Fruit fly (Drosophila melanogaster): Measurements from ENCODE around the gene CG33172.
A peak's percentile ranks its signal among the peaks of the same experiment; 100 is the strongest.

Gene CG33172

DNA sequence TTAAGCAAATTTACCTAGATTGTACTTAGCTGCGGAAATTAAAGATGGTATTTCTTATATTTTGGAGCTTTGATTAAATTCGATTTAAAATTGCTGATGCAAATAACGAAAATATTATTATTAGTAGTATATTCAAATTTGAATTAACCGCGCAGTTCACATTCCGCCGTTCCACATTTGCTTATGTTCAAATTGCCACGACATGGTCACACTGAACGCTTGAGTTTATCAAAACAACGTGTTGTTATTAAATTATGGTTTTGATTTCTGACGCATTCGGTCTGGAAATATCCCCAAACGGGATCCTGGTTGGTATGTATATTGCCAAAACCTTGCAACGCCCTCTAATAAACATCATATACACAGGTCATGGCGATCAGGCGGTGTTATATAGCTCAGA, at the start of gene CG33172:
TSS of gene CG33172 (plus strand) at position 208 of the 400 bp plus-strand sequence.
- TF ChIP-seq CG8478 (optimal IDR thresholded peaks at IDR 0.05) (no peak), CTCF (optimal IDR thresholded peaks at IDR 0.05) (no peak)

DNA sequence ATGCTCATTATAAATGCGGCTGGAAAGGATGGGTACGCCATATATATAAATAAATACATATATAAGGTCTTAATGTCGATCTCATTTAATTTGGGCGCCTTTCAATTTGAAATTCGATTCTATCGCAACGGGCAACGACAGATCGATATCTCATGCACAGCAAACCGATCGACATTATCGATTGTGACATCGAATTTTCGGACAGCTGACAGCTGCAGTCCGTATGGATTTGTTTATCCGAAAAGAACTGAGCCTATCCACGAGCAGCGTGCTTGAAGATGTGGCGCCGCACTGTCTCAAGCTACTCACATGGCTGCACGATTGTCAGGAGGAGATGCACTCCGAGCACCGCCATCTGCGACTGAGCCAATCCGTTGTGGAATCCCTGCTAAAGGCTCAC, 37.5 kb upstream of the CG33172 start, which contains the start of gene CG8191:
TSS of gene CG8191 (plus strand) at position 211 of the 400 bp plus-strand sequence.
- TF ChIP-seq CG8478 (optimal IDR thresholded peaks at IDR 0.05), result no peak
- TF ChIP-seq CTCF (optimal IDR thresholded peaks at IDR 0.05), result no peak

DNA sequence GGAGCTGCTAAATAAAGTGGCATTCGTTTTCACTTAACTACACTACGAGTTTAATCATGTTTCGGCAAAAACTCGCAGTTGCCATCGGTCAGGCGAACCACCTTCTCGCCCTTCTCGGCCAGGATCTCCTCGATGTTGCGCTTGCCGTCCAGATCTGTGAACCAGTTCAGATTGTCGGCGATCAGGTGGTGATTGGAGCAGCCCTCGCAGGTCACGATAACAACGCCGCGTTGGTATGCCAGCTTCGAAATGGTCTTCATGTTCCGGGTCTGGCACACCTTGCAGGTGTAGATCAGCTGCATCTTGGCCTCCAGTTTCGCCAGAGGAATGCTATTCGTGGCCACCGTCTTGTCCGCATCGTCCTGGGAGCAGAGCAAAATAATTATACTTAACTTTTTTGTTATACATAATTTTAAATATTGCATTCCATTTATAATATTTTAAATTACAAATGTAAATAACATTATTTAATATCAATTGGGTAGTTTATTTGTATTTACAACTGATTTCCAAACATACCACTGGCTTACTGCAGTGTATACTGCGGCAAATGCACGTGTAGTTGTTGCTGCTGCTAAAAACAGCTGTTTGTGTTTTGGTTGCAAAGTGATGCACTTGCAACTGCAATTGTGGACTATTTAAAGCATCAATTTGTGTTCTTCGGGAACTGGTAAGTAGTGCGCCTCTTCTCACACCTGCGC, 36.1 kb upstream of the CG33172 start:
- TF ChIP-seq CG8478 (optimal IDR thresholded peaks at IDR 0.05), result no peak
- TF ChIP-seq CTCF (optimal IDR thresholded peaks at IDR 0.05), result no peak

DNA sequence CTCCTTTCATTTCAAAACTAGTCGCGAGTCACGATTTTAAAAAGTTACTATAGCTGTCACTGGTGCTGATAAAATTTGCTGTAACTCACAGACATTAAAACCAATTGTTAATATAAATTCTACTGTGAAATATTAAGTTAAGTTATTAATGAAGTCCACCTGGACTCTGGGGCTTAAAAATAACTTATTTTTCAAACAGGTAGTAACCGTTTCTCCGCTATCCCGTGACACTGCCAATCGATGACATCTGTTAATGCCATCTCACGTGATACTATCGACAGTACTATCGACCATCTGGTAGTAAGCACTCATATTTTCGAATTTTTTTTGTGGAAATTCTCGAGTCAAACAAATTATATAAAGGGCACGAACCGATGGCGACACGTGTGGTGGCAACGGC, 35.5 kb upstream of the CG33172 start, which contains the start of the genes CG12379 and MagR:
TSS of gene CG12379 (minus strand) at position 2 of the 400 bp plus-strand sequence.
TSS of gene MagR (plus strand) at position 276 of the 400 bp plus-strand sequence.
- TF ChIP-seq CG8478 (optimal IDR thresholded peaks at IDR 0.05) (no peak), CTCF (optimal IDR thresholded peaks at IDR 0.05) (no peak)

DNA sequence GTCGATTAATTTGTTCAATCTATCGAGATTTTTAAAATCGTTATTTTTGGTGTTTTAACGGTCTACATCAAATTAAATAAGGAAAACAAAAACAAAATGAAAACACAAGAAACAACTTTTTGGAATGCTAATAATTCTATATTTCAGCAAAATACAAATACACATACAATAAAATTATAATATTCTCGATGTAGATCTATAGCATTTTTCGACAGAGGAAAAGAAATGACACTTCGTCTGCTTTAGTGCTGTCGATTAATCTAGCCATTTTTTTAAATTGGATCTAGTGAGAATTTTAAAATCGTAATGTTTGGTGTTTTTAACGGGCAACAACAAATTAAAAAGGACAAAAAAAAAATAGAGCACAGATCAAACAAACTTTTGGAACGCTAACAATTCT, 32.4 kb upstream of the CG33172 start, which contains the start of gene Arp6:
TSS of gene Arp6 (minus strand) at position 11 of the 400 bp plus-strand sequence.
- TF ChIP-seq CG8478 (optimal IDR thresholded peaks at IDR 0.05) (no peak), CTCF (optimal IDR thresholded peaks at IDR 0.05) (no peak)

DNA sequence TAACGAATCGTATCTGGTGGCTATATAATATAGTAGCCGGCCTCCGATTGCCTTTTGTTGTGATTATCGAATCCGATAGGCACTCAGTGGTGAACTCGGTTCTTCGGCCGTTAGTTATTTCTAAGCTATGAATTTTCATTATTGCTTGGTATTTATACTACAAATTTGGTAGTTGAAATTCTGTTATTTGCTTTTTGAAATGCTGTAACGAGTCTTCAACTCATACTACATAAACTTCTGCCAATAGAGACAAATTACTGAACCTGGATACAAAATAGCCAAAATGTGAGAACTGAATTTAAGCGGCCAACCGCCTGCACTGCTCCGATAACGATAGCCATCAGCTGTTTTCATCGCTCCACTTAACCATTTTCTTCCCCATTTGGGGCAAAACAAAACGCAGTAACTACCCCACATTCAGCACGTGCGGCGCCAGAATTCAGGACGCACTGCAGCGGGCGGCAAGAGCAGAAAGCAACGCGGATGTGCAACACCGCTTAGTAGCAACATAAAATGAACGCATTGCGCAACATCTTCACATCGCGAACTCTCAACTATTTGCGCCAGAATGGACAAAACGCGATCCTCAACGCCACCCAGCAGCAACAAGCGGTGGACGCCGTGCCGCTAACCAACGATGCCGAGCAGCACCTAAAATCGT, 30.4 kb upstream of the CG33172 start, which contains the start of the genes CG11679 and CG8206:
TSS of gene CG11679 (minus strand) at position 65 of the 661 bp plus-strand sequence.
TSS of gene CG8206 (plus strand) at position 341 of the 661 bp plus-strand sequence.
- TF ChIP-seq CTCF (optimal IDR thresholded peaks at IDR 0.05) (no peak), CG8478 (optimal IDR thresholded peaks at IDR 0.05) (no peak)

DNA sequence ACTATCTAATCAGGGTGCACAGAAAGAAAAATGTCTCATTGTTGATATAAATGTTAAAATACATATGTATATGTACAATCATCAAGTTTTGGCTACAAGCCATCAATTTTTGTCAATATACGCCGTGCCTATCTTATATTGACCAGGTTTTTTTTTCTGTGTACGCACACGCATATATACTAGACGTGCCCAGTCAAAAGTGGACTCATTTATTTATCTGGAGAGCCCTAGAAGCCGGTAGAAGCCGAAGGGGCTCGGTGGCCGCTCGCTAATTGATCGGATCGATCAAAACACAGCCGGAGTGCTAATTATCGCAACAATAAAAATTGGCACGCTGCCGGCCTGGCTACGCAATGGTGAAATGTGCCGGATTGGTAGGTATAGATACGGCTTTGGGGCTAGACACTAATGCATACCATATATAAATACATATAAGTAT, 29.2 kb upstream of the CG33172 start:
- TF ChIP-seq CTCF (optimal IDR thresholded peaks at IDR 0.05) (no peak), CG8478 (optimal IDR thresholded peaks at IDR 0.05) (no peak)

DNA sequence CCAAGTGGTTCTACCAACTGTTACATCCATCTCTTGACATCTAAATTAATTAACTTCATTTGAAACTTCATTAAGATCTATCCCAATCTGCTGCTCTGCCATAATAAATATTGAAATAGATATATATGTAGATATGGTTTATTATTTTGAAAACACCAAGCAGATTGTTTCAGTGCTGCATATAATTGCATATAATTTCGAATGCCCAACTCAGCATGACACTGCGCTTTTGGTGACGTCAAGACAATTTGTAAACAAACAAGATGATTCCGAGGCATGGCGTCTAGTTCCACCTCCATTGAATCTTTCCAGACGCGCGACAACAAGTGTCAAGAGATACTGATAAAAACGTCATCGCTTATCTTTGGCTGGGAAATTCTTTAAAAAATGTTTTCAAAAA, 28.6 kb upstream of the CG33172 start:
- no peak for TF ChIP-seq CG8478 (optimal IDR thresholded peaks at IDR 0.05)
- no peak for TF ChIP-seq CTCF (optimal IDR thresholded peaks at IDR 0.05)

DNA sequence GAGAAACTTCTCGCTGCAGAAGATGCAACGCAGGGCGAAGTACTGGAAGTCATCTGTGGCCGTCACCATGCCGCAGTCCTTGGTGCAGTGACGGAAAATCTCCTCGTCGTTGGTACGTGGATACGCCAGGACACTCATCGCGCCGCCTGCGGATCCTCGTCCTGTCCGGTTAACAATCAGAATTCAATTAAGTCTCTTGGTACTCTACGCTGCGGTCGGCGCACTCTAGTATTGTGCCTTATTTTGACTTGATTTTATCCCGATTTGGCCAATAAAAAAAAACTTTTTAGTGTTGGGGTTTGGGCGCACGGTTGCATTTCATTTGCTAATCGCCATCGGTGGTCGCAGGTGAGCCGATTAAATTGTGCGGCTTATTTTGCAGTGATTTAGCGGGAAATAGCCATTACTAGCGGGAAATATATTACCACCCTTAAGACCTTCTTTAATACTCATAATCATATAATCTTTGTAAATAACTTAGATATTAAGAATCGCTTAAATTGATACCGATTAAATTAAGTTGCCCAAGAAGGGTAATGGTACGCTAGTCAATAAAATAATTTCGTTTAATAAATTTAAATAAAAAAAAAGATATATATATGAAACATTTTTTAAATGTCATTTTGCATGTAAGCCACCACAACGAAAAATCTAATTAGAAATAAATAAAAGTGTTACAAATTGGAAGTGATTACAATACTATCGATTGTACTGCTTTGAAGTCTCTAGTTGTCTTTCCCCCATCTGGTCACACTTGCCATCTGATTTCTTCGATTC, 23.4 kb upstream of the CG33172 start, which contains the start of the genes CG8944 and CCT6:
TSS of gene CG8944 (minus strand) at position 327 of the 777 bp plus-strand sequence.
TSS of gene CCT6 (plus strand) at position 744 of the 777 bp plus-strand sequence.
- no peak for TF ChIP-seq CG8478 (optimal IDR thresholded peaks at IDR 0.05)
- no peak for TF ChIP-seq CTCF (optimal IDR thresholded peaks at IDR 0.05)

DNA sequence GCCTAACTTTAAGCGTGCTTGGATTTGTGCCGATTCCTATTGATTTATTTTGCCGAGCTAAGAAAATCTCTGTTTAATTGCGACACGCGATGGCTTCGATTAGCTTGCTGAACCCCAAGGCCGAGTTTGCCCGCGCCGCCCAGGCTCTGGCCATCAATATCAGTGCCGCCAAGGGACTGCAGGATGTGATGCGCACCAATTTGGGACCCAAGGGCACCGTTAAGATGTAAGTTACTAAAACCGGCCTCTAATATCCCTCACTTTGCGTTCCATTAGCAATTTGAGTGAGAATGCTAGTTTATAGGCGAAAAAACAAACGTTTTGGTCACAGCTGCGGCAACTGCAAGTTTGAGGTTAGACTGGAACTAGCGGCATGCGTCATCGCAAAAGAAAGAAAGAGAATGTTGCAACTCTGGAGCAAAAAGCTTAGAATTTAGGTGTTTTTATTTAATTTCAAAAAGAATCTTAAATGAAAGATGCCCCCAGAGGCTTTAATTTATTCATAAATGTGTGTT, 22.7 kb upstream of the CG33172 start:
- TF ChIP-seq CG8478 (optimal IDR thresholded peaks at IDR 0.05), result no peak
- TF ChIP-seq CTCF (optimal IDR thresholded peaks at IDR 0.05), result no peak

DNA sequence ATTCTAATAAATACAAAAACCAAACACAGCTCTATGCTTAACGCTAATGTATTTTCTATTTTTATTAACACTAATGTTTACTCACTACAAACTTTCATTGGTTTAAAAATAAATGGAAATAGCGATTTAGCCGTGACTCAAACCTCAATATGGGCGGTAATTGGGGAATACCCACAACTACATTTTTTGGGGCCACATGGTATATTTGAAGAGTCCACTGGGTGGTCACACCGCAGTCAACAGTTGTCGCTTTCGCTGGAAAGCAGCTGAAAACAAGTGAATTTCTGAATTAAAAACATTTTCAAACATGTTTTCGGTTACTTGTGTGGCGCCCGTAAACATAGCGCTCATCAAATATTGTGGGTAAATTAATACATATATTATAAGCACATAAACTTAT, 20.5 kb upstream of the CG33172 start, which contains the start of gene Mvd:
TSS of gene Mvd (plus strand) at position 222 of the 400 bp plus-strand sequence.
- TF ChIP-seq CG8478 (optimal IDR thresholded peaks at IDR 0.05) (no peak), CTCF (optimal IDR thresholded peaks at IDR 0.05) (peak in 1 of 2 experiments; percentile 45)

DNA sequence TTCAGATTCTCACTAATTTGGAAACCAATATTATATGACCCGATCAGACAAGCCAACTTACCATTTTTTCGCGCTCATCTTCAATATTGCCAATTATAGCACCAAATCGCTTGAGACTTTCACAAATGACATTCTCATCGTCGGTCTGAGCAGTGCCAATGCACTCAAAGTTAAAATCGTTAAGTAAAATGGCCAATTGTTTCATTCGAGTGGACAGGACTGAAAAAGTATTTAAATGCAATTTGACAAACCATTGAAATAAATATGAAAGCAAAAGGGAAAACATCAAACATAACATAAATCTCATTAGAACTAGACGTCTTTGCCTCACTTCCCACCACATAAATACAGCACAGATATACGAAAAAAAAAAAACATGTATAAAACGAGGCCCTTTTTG, 13.4 kb upstream of the CG33172 start, which contains the start of gene CG8260:
TSS of gene CG8260 (plus strand) at position 301 of the 400 bp plus-strand sequence.
- TF ChIP-seq CTCF (optimal IDR thresholded peaks at IDR 0.05) (no peak), CG8478 (optimal IDR thresholded peaks at IDR 0.05) (no peak)

DNA sequence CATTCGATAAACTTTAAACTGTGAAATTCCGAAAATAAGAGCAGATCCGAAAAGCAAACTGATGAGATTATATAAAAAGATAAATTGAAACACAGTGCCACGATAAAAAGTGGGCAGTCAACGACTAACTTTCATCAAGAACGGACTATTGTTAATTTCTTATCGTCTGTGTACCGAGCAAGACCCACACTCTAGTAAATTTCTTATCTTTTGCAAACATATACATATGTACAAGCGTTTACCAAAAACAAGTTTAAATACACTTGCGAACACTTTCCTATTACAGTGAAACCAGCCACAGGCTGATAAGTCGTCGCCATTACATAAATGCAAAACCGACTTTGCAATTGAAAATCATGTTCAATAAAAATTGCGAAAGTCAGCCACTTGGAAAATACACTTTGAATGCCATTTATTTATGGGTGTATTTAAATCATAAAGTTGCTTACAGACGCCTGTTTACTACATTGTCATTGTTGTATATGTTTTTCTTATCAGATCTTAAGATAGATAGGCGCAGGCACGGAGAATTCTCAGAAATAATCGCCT, 10.7 kb upstream of the CG33172 start:
- TF ChIP-seq CG8478 (optimal IDR thresholded peaks at IDR 0.05), result no peak
- no peak for TF ChIP-seq CTCF (optimal IDR thresholded peaks at IDR 0.05)

Measured in S2 (cell line).